Worm (Caenorhabditis elegans): ENCODE measurements around the gene nlp-14.
A peak's percentile ranks its signal among the peaks of the same experiment; 100 is the strongest.

nlp-14 gene

ce11 chrX:8939389-8939788 is 20.2 kb upstream of the nlp-14 start (continued):
- TF ChIP-seq B0035.1 (tag; optimal IDR thresholded peaks at IDR 0.05) (peak; percentile 18), K11D2.4 (GFP tag; IDR thresholded peaks at IDR 0.05) (no peak), ztf-22 (GFP tag; optimal IDR thresholded peaks at IDR 0.05) (no peak), rec-8 (tag; optimal IDR thresholded peaks at IDR 0.05) (peak; percentile 36 to 50), F23B12.7 (tag; optimal IDR thresholded peaks at IDR 0.05; ENCODE audit: insufficient read depth) (no peak), F49E8.2 (tag; optimal IDR thresholded peaks at IDR 0.05; ENCODE audit: insufficient read depth) (no peak), zim-3 (tag; optimal IDR thresholded peaks at IDR 0.05) (no peak), ceh-27 (GFP tag; optimal IDR thresholded peaks at IDR 0.05) (no peak), let-607 (tag; optimal IDR thresholded peaks at IDR 0.05) (peak in 1 of 2 experiments; percentile 18), nfyb-1 (GFP tag; IDR thresholded peaks at IDR 0.05) (no peak), attf-3 (GFP tag; conservative IDR thresholded peaks at IDR 0.05) (no peak), lsl-1 (GFP tag; optimal IDR thresholded peaks at IDR 0.05) (no peak), Y67H2A.10 (GFP tag; conservative IDR thresholded peaks at IDR 0.05) (no peak), aptf-3 (GFP tag; IDR thresholded peaks at IDR 0.05) (0 out of 2 replicates have a peak, but pooled peaks have one; percentile 32), F37B4.10 (GFP tag; IDR thresholded peaks at IDR 0.05) (no peak), rcor-1 (GFP tag; IDR thresholded peaks at IDR 0.05) (0 out of 2 replicates have a peak, but pooled peaks have one; percentile 24), hsf-1 (GFP tag; IDR thresholded peaks at IDR 0.05) (no peak), fkh-3 (tag; optimal IDR thresholded peaks at IDR 0.05) (peak; percentile 45), rpc-1 (optimal IDR thresholded peaks at IDR 0.05) (peak; percentile 82), rpc-1 (tag; optimal IDR thresholded peaks at IDR 0.05) (peak; percentile 91), nhr-27 (tag; optimal IDR thresholded peaks at IDR 0.05) (no peak), tlf-1 (GFP tag; optimal IDR thresholded peaks at IDR 0.05) (no peak), die-1 (tag; optimal IDR thresholded peaks at IDR 0.05) (peak; percentile 75), lin-26 (GFP tag; IDR thresholded peaks at IDR 0.05) (peak; percentile 75; the same call in 1 of the 2 replicates), ztf-6 (GFP tag; IDR thresholded peaks at IDR 0.05) (no peak), nhr-90 (tag; optimal IDR thresholded peaks at IDR 0.05) (peak; percentile 59), Y53G8AR.9 (GFP tag; conservative IDR thresholded peaks at IDR 0.05) (no peak; the same call in 1 of the 2 replicates), dpff-1 (tag; optimal IDR thresholded peaks at IDR 0.05) (no peak), ceh-100 (GFP tag; IDR thresholded peaks at IDR 0.05) (no peak), cebp-2 (GFP tag; IDR thresholded peaks at IDR 0.05) (no peak), K12H6.12 (tag; optimal IDR thresholded peaks at IDR 0.05) (no peak), nfya-2 (GFP tag; IDR thresholded peaks at IDR 0.05) (no peak), F39B2.1 (GFP tag; IDR thresholded peaks at IDR 0.05) (no peak), mxl-1 (tag; optimal IDR thresholded peaks at IDR 0.05) (peak; percentile 20), nhr-179 (tag; optimal IDR thresholded peaks at IDR 0.05) (no peak), F57A8.1 (GFP tag; optimal IDR thresholded peaks at IDR 0.05) (no peak), F52B5.7 (tag; optimal IDR thresholded peaks at IDR 0.05) (no peak), him-1 (tag; optimal IDR thresholded peaks at IDR 0.05) (peak; percentile 68), hmg-20 (GFP tag; IDR thresholded peaks at IDR 0.05) (no peak), tbx-9 (tag; optimal IDR thresholded peaks at IDR 0.05; ENCODE audit: borderline replicate concordance) (no peak), hlh-12 (tag; optimal IDR thresholded peaks at IDR 0.05) (peak; percentile 13), Y53F4B.3 (GFP tag; IDR thresholded peaks at IDR 0.05) (no peak), mel-28 (tag; optimal IDR thresholded peaks at IDR 0.05; ENCODE audit: borderline replicate concordance) (no peak), madf-8 (GFP tag; conservative IDR thresholded peaks at IDR 0.05) (no peak), nhr-120 (GFP tag; IDR thresholded peaks at IDR 0.05) (0 out of 2 replicates have a peak, but pooled peaks have one; percentile 26), T26A5.8 (tag; optimal IDR thresholded peaks at IDR 0.05) (no peak), cebp-1 (GFP tag; IDR thresholded peaks at IDR 0.05) (no peak), cebp-1 (tag; optimal IDR thresholded peaks at IDR 0.05) (peak; percentile 43), ekl-4 (GFP tag; IDR thresholded peaks at IDR 0.05) (no peak)

All from whole organism, young adult.